Fruit fly (Drosophila melanogaster) whole organism, wandering third instar larva: ENCODE data around the gene CheB38b.

Experiments
- Abd-B ChIP-seq: fragments of >200 bp; optimal IDR thresholded peaks from 2 replicates; lab custom pipeline; 2017; ENCODE audit warnings: missing biosample characterization, missing genetic modification characterization
- CG32264 ChIP-seq: fragments of 200-800 bp; sonication (Bioruptor generic); optimal IDR thresholded peaks from 2 replicates; lab custom pipeline; 2016; ENCODE audit warnings: missing biosample characterization, missing genetic modification characterization
- CG9705 ChIP-seq: fragments of 200-800 bp; sonication (Bioruptor generic); optimal IDR thresholded peaks from 2 replicates; lab custom pipeline; 2018; ENCODE audit warnings: missing biosample characterization, mild to moderate bottlenecking, missing genetic modification characterization
- CrebA ChIP-seq: fragments of 200-800 bp; sonication (Bioruptor generic); optimal IDR thresholded peaks from 2 replicates; lab custom pipeline; 2016; ENCODE audit warnings: missing biosample characterization, mild to moderate bottlenecking, missing genetic modification characterization, borderline replicate concordance
- Dif ChIP-seq: fragments of 200-275, 200-300 bp; sonication (Bioruptor generic); optimal IDR thresholded peaks from 2 replicates; lab custom pipeline; 2018; ENCODE audit warnings: missing biosample characterization, missing genetic modification characterization; ENCODE audit not compliant: partially characterized antibody
- GATAd ChIP-seq: sonication (Bioruptor generic); optimal IDR thresholded peaks from 2 replicates; lab custom pipeline; 2016; ENCODE audit warnings: missing biosample characterization, missing genetic modification characterization
- HLH106 ChIP-seq: fragments of 200-800 bp; optimal IDR thresholded peaks from 3 replicates; lab custom pipeline; 2019; ENCODE audit warnings: missing biosample characterization, mild to moderate bottlenecking, missing genetic modification characterization, moderate library complexity
- Hnf4 ChIP-seq: fragments of 200-800 bp; sonication (Bioruptor generic); optimal IDR thresholded peaks from 2 replicates; lab custom pipeline; 2016; ENCODE audit warnings: missing biosample characterization, mild to moderate bottlenecking, missing genetic modification characterization
- Hr78 ChIP-seq: fragments of >200 bp; optimal IDR thresholded peaks from 2 replicates; lab custom pipeline; 2017; ENCODE audit warnings: missing biosample characterization, missing genetic modification characterization
- Hr83 ChIP-seq: fragments of 200-300 bp; sonication (Bioruptor generic); optimal IDR thresholded peaks from 2 replicates; lab custom pipeline; 2016; ENCODE audit warnings: missing biosample characterization, mild to moderate bottlenecking, missing genetic modification characterization, moderate library complexity; ENCODE audit not compliant: poor library complexity, severe bottlenecking
- Myc ChIP-seq: fragments of >200 bp; optimal IDR thresholded peaks from 2 replicates; lab custom pipeline; 2017
- Rel ChIP-seq, 2 experiments: fragments of 200-800 bp; sonication (Bioruptor generic) in 1 of 2; optimal IDR thresholded peaks; 2 replicates in 1 of 2; 3 replicates in 1 of 2; lab custom pipeline; 2016 to 2019; ENCODE audit warnings: mild to moderate bottlenecking in 2 of 2, missing biosample characterization in 2 of 2, missing genetic modification characterization in 2 of 2, moderate library complexity in 1 of 2
- Sp1 ChIP-seq: fragments of 200-800 bp; sonication (Bioruptor generic); optimal IDR thresholded peaks from 3 replicates; lab custom pipeline; 2019; ENCODE audit warnings: missing biosample characterization, mild to moderate bottlenecking, missing genetic modification characterization, moderate library complexity
- Vsx2 ChIP-seq: fragments of 200-300, 225-300 bp; sonication (Bioruptor generic); optimal IDR thresholded peaks from 2 replicates; lab custom pipeline; 2018; ENCODE audit warnings: missing biosample characterization, missing genetic modification characterization; ENCODE audit not compliant: partially characterized antibody
- br ChIP-seq: fragments of 200-800 bp; sonication (Bioruptor generic); optimal IDR thresholded peaks from 2 replicates; lab custom pipeline; 2016; ENCODE audit warnings: missing biosample characterization, missing genetic modification characterization
- dl ChIP-seq, 2 experiments: fragments of 175-275, 200-275 bp in 1 of 2; fragments of 200-275 bp in 1 of 2; sonication (Bioruptor generic); optimal IDR thresholded peaks; lab custom pipeline; 2018; ENCODE audit warnings: mild to moderate bottlenecking in 2 of 2, missing biosample characterization in 2 of 2, missing genetic modification characterization in 2 of 2, moderate library complexity in 2 of 2; ENCODE audit not compliant: partially characterized antibody in 2 of 2, insufficient read depth in 1 of 2
- ey ChIP-seq: fragments of 200-800 bp; sonication (Bioruptor generic); optimal IDR thresholded peaks from 2 replicates; lab custom pipeline; 2016; ENCODE audit warnings: missing biosample characterization, missing genetic modification characterization
- foxo ChIP-seq, 2 experiments: fragments of 200-800 bp; sonication (Bioruptor generic); optimal IDR thresholded peaks; 2 replicates in 1 of 2; 3 replicates in 1 of 2; lab custom pipeline; 2016 to 2017; ENCODE audit warnings: missing biosample characterization in 2 of 2, missing genetic modification characterization in 2 of 2
- fru ChIP-seq: fragments of 200-800 bp; sonication (Bioruptor generic); optimal IDR thresholded peaks from 3 replicates; lab custom pipeline; 2016; ENCODE audit warnings: missing biosample characterization, mild to moderate bottlenecking, missing genetic modification characterization
- h ChIP-seq: fragments of 200-800 bp; sonication (Bioruptor generic); optimal IDR thresholded peaks from 3 replicates; lab custom pipeline; 2016; ENCODE audit warnings: missing biosample characterization, mild to moderate bottlenecking, missing genetic modification characterization
- jim ChIP-seq: fragments of 175-275, 200-325 bp; sonication (Bioruptor generic); optimal IDR thresholded peaks from 2 replicates; lab custom pipeline; 2016; ENCODE audit warnings: missing biosample characterization, mild to moderate bottlenecking, missing genetic modification characterization
- lola ChIP-seq: fragments of >200 bp; optimal IDR thresholded peaks from 2 replicates; lab custom pipeline; 2017; ENCODE audit warnings: missing biosample characterization, missing genetic modification characterization
- pan ChIP-seq: fragments of >200 bp; optimal IDR thresholded peaks from 2 replicates; lab custom pipeline; 2017
- psq ChIP-seq: fragments of 200-800 bp; sonication (Bioruptor generic); optimal IDR thresholded peaks from 3 replicates; lab custom pipeline; 2017; ENCODE audit warnings: missing biosample characterization, mild to moderate bottlenecking, missing genetic modification characterization, moderate library complexity
- sage ChIP-seq: fragments of 200-800 bp; sonication (Bioruptor generic); optimal IDR thresholded peaks from 2 replicates; lab custom pipeline; 2016; ENCODE audit warnings: missing biosample characterization, mild to moderate bottlenecking, missing genetic modification characterization
- tai ChIP-seq: sonication (Bioruptor generic); optimal IDR thresholded peaks from 2 replicates; lab custom pipeline; 2016; ENCODE audit warnings: missing biosample characterization, missing genetic modification characterization
- usp ChIP-seq: fragments of >200 bp; optimal IDR thresholded peaks from 2 replicates; lab custom pipeline; 2017; ENCODE audit warnings: missing biosample characterization, missing genetic modification characterization
- woc ChIP-seq: sonication (Bioruptor generic); optimal IDR thresholded peaks from 2 replicates; lab custom pipeline; 2016; ENCODE audit warnings: missing biosample characterization, mild to moderate bottlenecking, missing genetic modification characterization

The CheB38b gene

DNA sequence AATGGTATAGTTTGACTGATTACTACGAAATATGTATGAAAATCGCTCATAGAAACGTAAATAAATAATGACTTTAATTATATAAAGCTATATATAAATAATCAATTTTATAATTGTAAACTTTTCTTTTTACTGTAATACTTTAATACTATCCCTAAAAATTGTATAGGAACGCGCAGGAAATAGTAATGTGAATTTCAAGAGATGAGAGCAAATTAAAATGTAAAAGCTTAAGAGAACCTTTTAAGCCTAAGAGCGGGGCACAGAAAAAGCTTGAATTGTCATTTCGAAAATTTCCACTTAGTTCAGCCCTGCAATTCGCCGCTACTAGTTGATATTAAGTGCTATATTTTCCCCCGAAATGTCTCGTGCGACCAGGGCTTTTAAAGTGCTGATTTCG lies 12.2 kb upstream of the CheB38b start, which contains the start of gene CG31673:
Gene CG31673, plus strand, starts transcription at position 301 of the 400 bp plus-strand sequence.
- TF ChIP-seq CG32264 (GFP tag; lab: Kevin White, UChicago) (no peak), Dif (peak; percentile 1), Myc (lab: Kevin White, UChicago) (no peak)

DNA sequence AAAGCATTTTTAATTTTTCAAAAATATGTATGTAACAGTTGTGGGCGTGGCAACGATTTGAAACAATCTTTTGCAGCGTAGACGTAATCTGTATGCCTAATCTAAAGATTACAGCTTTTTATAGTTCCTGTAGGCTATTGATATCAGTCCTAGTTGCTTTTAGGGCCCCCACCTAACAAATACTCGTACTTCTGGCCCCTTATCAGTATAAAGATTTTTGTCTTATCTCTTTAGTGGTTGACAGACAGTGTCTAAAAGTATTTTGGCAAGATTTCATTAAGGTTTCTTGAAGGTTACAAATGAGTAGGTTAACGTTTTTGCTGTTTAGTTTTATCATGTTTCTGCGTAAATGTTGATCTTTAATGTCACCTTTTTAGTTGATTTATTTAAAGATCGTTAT lies 11.6 kb upstream of the CheB38b start:
- TF ChIP-seq ey (GFP tag; lab: Kevin White, UChicago) = no peak
- TF ChIP-seq tai = no peak
- TF ChIP-seq GATAd (GFP tag; lab: Kevin White, UChicago) = no peak
- TF ChIP-seq lola = no peak

DNA sequence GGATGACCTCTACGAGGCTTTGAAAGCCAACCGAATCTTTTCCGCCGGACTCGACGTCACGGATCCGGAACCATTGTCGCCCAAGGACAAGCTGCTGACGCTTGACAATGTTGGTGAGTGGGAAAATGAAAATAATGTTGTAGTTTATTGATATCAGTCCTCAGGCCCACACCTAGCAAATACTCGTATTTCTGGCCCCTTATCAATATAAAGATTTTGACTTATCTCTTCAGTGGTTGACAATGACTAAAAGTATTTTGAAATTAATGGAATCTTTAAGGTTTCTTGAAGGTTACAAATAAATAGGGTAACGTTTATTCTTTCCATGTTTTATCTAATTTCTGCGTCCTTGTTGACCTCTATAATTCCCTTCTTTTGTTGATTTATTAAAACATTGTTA lies 10.0 kb upstream of the CheB38b start:
- TF ChIP-seq Hr78 (GFP tag; lab: Kevin White, UChicago) (no peak), GATAd (GFP tag; lab: Kevin White, UChicago) (no peak), HLH106 (tag; lab: Kevin White, UChicago) (no peak), Sp1 (no peak), Dif (no peak), foxo (GFP tag; optimal IDR thresholded peaks at IDR 0.05; lab: Kevin White, UChicago) (no peak), jim (no peak), br (no peak), lola (no peak), Abd-B (GFP tag; lab: Kevin White, UChicago) (no peak)

DNA sequence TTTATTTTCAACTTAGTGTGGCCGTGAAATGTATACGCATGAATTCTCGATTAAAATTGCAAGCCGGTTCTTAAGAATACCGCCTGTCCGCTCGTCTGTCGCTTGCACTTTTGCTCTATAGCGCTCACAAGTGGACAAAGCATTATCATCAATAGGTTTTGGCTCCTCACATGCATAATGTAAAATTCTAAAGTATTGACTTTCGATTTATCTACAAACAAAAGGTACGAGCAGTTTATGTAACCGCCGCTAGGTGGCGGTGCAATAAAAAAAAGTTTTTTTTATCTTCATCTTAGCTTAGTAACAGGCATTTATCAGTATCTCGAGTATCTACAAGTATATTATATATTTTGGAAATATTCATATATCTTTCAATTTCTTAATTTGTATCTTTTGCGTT lies 9.2 kb upstream of the CheB38b start:
- TF ChIP-seq pan (lab: Kevin White, UChicago) (no peak), foxo (GFP tag; optimal IDR thresholded peaks at IDR 0.05; lab: Kevin White, UChicago) (no peak), Dif (no peak), fru (GFP tag; lab: Kevin White, UChicago) (no peak), woc (GFP tag; lab: Kevin White, UChicago) (no peak), Sp1 (no peak)

DNA sequence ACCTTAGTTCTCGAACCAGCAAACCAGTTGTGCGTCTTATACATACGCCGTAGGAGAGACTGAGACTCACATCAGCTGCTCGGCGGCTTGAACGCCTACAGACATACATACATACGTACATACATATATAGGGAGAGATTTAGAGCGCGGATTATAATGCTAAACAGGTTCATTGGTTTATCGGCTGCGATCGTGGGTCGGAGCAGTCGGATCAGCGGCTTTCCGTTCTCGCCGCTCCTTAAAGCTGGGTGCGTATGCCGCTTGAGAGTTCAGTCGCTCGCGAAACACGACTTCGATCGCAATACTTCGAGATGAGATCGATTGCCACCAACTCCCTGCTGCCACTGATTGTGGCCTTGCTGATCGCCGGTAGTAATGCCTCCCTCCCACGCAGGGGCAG lies 8.2 kb upstream of the CheB38b start:
- TF ChIP-seq dl (GFP tag; optimal IDR thresholded peaks at IDR 0.05; lab: Kevin White, UChicago; ENCODE audit: insufficient read depth in 1 of 2, partially characterized antibody in 2 of 2) (peak in 1 of 2 experiments; percentile 14), CrebA (GFP tag; lab: Kevin White, UChicago) (peak; percentile 3), Hr83 (GFP tag; lab: Kevin White, UChicago) (peak; percentile 9), fru (GFP tag; lab: Kevin White, UChicago) (no peak), ey (GFP tag; lab: Kevin White, UChicago) (no peak), Hr78 (GFP tag; lab: Kevin White, UChicago) (no peak), br (no peak), woc (GFP tag; lab: Kevin White, UChicago) (peak; percentile 10), Rel (GFP tag; optimal IDR thresholded peaks at IDR 0.05; lab: Kevin White, UChicago) (peak; percentile 58), Rel (tag; optimal IDR thresholded peaks at IDR 0.05; lab: Kevin White, UChicago) (no peak)
- TF ChIP-seq, all 38 proteins: peak for 5

DNA sequence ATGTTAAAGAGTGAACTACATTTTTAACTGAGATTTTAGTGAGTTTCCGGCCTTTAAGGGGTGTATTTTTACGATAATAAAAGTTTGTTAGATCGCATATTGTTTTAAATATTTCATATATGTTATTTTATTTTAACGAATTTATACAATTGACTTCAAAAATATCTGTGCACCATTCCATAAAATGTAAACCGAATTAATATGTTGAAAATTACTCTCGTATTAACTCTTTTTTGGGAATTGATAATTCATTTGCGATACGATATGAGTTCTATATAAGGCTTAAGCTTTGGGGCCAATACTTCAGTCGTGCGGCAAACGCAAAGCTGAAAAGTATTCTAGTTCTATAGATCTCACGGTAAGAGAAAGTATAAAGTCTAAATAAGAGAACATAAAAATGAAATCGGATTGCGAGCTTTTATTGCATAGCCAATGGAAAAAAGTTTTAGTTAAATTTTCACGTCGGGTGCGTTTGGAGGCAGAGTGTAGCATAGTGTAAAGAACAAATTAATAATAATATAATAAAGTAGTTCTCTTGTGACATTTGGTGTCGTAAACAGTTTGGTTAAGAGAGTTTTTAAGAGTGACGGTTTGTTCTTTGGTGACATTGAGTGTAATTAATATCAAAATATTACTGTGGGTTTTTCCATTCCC lies 7.2 kb upstream of the CheB38b start:
- TF ChIP-seq Hr83 (GFP tag; lab: Kevin White, UChicago) (no peak), Vsx2 (GFP tag; lab: Kevin White, UChicago) (no peak), CrebA (GFP tag; lab: Kevin White, UChicago) (no peak), jim (no peak), foxo (GFP tag; optimal IDR thresholded peaks at IDR 0.05; lab: Kevin White, UChicago) (no peak), Hnf4 (no peak), Dif (no peak), psq (GFP tag; lab: Kevin White, UChicago) (no peak), usp (GFP tag; lab: Kevin White, UChicago) (no peak), HLH106 (tag; lab: Kevin White, UChicago) (no peak), Rel (GFP tag; optimal IDR thresholded peaks at IDR 0.05; lab: Kevin White, UChicago) (no peak), Rel (tag; optimal IDR thresholded peaks at IDR 0.05; lab: Kevin White, UChicago) (no peak), sage (no peak), h (no peak), br (no peak), Myc (lab: Kevin White, UChicago) (no peak), lola (no peak), woc (GFP tag; lab: Kevin White, UChicago) (no peak), CG9705 (no peak)
